Fruit fly (Drosophila melanogaster) whole organism: Measurements from ENCODE around the gene RabX4.

Source experiments
- CG8478 ChIP-seq: fragments of >200 bp; optimal IDR thresholded peaks from 2 replicates; lab custom pipeline; 2018; ENCODE audit warnings: inconsistent platforms
- Dll ChIP-seq: fragments of >200 bp; optimal IDR thresholded peaks from 2 replicates; lab custom pipeline; 2017
- EcR ChIP-seq, 2 experiments: fragments of >200 bp; optimal IDR thresholded peaks; 2 replicates each; lab custom pipeline; 2017; ENCODE audit warnings: missing biosample characterization in 2 of 2, missing genetic modification characterization in 2 of 2, missing genetic modification reagents in 2 of 2
- pan ChIP-seq: fragments of >200 bp; optimal IDR thresholded peaks from 2 replicates; lab custom pipeline; 2017
- psq ChIP-seq: fragments of >200 bp; optimal IDR thresholded peaks from 2 replicates; lab custom pipeline; 2017
- usp ChIP-seq: fragments of >200 bp; optimal IDR thresholded peaks from 2 replicates; lab custom pipeline; 2017; ENCODE audit warnings: missing biosample characterization, missing genetic modification characterization, mixed read lengths

RabX4 gene

dm6 chr3R:24828234-24828633 is at the start of gene RabX4:
Gene RabX4 (minus strand): TSS chr3R:24828409.
- TF ChIP-seq psq, result no peak
- no peak for TF ChIP-seq pan (lab: Kevin White, UChicago)
- no peak for TF ChIP-seq EcR (GFP tag; optimal IDR thresholded peaks at IDR 0.05; lab: Kevin White, UChicago)
- no peak for TF ChIP-seq usp (GFP tag; lab: Kevin White, UChicago)
- no peak for TF ChIP-seq Dll (lab: Kevin White, UChicago)
- no peak for TF ChIP-seq CG8478 (lab: Kevin White, UChicago)

dm6 chr3R:24876843-24877457 is 48.7 kb upstream of the RabX4 start, which contains the start of the genes CG11089 and CG31381:
Gene CG11089 (plus strand): TSS chr3R:24877045.
Gene CG31381 (plus strand): TSS chr3R:24877045.
- TF ChIP-seq Dll (lab: Kevin White, UChicago) (no peak), EcR (GFP tag; optimal IDR thresholded peaks at IDR 0.05; lab: Kevin White, UChicago) (no peak), pan (lab: Kevin White, UChicago) (no peak), CG8478 (lab: Kevin White, UChicago) (no peak), psq (no peak), usp (GFP tag; lab: Kevin White, UChicago) (no peak)

- no peak for TF ChIP-seq Dll (lab: Kevin White, UChicago)
- peak; percentile 59 for TF ChIP-seq CG8478 (lab: Kevin White, UChicago)
- no peak for TF ChIP-seq psq
Measured at dm6 chr3R:24875939-24876842, 48.0 kb upstream of the RabX4 start, which contains the start of gene CG3744. Gene CG3744 (minus strand): TSS chr3R:24876654.

dm6 chr3R:24870389-24871048 is 42.3 kb upstream of the RabX4 start, which contains the start of gene CycB3:
Gene CycB3 (minus strand): TSS chr3R:24870816.
- TF ChIP-seq EcR (GFP tag; optimal IDR thresholded peaks at IDR 0.05; lab: Kevin White, UChicago) (no peak), CG8478 (lab: Kevin White, UChicago) (no peak), usp (GFP tag; lab: Kevin White, UChicago) (no peak), psq (no peak), Dll (lab: Kevin White, UChicago) (no peak), pan (lab: Kevin White, UChicago) (no peak)

- no peak for TF ChIP-seq usp (GFP tag; lab: Kevin White, UChicago)
- TF ChIP-seq Dll (lab: Kevin White, UChicago), result no peak
- TF ChIP-seq EcR (GFP tag; optimal IDR thresholded peaks at IDR 0.05; lab: Kevin White, UChicago), result no peak
- no peak for TF ChIP-seq CG8478 (lab: Kevin White, UChicago)
- no peak for TF ChIP-seq pan (lab: Kevin White, UChicago)
- TF ChIP-seq psq, result no peak
Measured at dm6 chr3R:24867956-24868355, 39.7 kb upstream of the RabX4 start.

dm6 chr3R:24866976-24867375 is 38.8 kb upstream of the RabX4 start:
- TF ChIP-seq psq (no peak), EcR (GFP tag; optimal IDR thresholded peaks at IDR 0.05; lab: Kevin White, UChicago) (no peak), CG8478 (lab: Kevin White, UChicago) (no peak), pan (lab: Kevin White, UChicago) (no peak), usp (GFP tag; lab: Kevin White, UChicago) (no peak), Dll (lab: Kevin White, UChicago) (no peak)

- TF ChIP-seq CG8478 (lab: Kevin White, UChicago), result no peak
- no peak for TF ChIP-seq usp (GFP tag; lab: Kevin White, UChicago)
- TF ChIP-seq psq, result no peak
- no peak for TF ChIP-seq pan (lab: Kevin White, UChicago)
- no peak for TF ChIP-seq EcR (GFP tag; optimal IDR thresholded peaks at IDR 0.05; lab: Kevin White, UChicago)
- no peak for TF ChIP-seq Dll (lab: Kevin White, UChicago)
Measured at dm6 chr3R:24864719-24865400, 36.7 kb upstream of the RabX4 start, which contains the start of the genes Srg1 and Elal. Gene Srg1 (minus strand): TSS chr3R:24864732. Gene Elal (plus strand): TSS chr3R:24865350.

- TF ChIP-seq psq (no peak), pan (lab: Kevin White, UChicago) (no peak), Dll (lab: Kevin White, UChicago) (no peak), CG8478 (lab: Kevin White, UChicago) (no peak), usp (GFP tag; lab: Kevin White, UChicago) (no peak), EcR (GFP tag; optimal IDR thresholded peaks at IDR 0.05; lab: Kevin White, UChicago) (no peak)
Measured at dm6 chr3R:24863894-24864293, 35.7 kb upstream of the RabX4 start.

- no peak for TF ChIP-seq psq
- TF ChIP-seq EcR (GFP tag; optimal IDR thresholded peaks at IDR 0.05; lab: Kevin White, UChicago), result no peak
- TF ChIP-seq Dll (lab: Kevin White, UChicago), result no peak
- TF ChIP-seq CG8478 (lab: Kevin White, UChicago), result no peak
- no peak for TF ChIP-seq pan (lab: Kevin White, UChicago)
- TF ChIP-seq usp (GFP tag; lab: Kevin White, UChicago), result no peak
Measured at dm6 chr3R:24862574-24863089, 34.4 kb upstream of the RabX4 start, which contains the start of gene CG7016. Gene CG7016 (plus strand): TSS chr3R:24862931.

dm6 chr3R:24862065-24862464 is 33.9 kb upstream of the RabX4 start, which contains the start of gene CG13640:
Gene CG13640 (minus strand): TSS chr3R:24862165.
- TF ChIP-seq psq, result no peak
- TF ChIP-seq Dll (lab: Kevin White, UChicago), result no peak
- no peak for TF ChIP-seq CG8478 (lab: Kevin White, UChicago)
- TF ChIP-seq pan (lab: Kevin White, UChicago), result no peak
- TF ChIP-seq EcR (GFP tag; optimal IDR thresholded peaks at IDR 0.05; lab: Kevin White, UChicago), result no peak
- TF ChIP-seq usp (GFP tag; lab: Kevin White, UChicago), result no peak
